Worm (Caenorhabditis elegans) whole organism, L3 larva: Measurements from ENCODE around the gene T20F7.3.

Experiments used
- ama-1 ChIP-seq: fragments of 150-350 bp; optimal IDR thresholded peaks from 2 replicates; lab custom pipeline; 2018
- daf-12 ChIP-seq: fragments of 150-350 bp; optimal IDR thresholded peaks from 2 replicates; lab custom pipeline; 2014; ENCODE audit warnings: missing biosample characterization, missing genetic modification reagents, missing genetic modification characterization
- mdl-1 ChIP-seq: fragments of 150-350 bp; optimal IDR thresholded peaks from 2 replicates; lab custom pipeline; 2014; ENCODE audit warnings: missing biosample characterization, missing genetic modification characterization
- nhr-12 ChIP-seq: fragments of 150-350 bp; optimal IDR thresholded peaks from 2 replicates; lab custom pipeline; 2014; ENCODE audit warnings: missing biosample characterization, missing genetic modification characterization
- nhr-237 ChIP-seq: fragments of 150-350 bp; optimal IDR thresholded peaks from 2 replicates; lab custom pipeline; 2014; ENCODE audit warnings: missing biosample characterization, missing genetic modification characterization
- sea-2 ChIP-seq: fragments of 150-350 bp; sonication (generic microtip); optimal IDR thresholded peaks from 4 replicates; lab custom pipeline; 2014; ENCODE audit warnings: missing biosample characterization, missing genetic modification reagents, missing genetic modification characterization
- skn-1 ChIP-seq: fragments of 150-350 bp; optimal IDR thresholded peaks from 2 replicates; lab custom pipeline; 2014; ENCODE audit warnings: missing biosample characterization, missing genetic modification characterization
- snpc-4 ChIP-seq: fragments of 150-350 bp; optimal IDR thresholded peaks from 2 replicates; lab custom pipeline; 2014; ENCODE audit warnings: missing biosample characterization, missing genetic modification characterization
- ztf-11 ChIP-seq: fragments of 150-350 bp; optimal IDR thresholded peaks from 2 replicates; lab custom pipeline; 2014; ENCODE audit warnings: missing biosample characterization, missing genetic modification characterization

DNA sequence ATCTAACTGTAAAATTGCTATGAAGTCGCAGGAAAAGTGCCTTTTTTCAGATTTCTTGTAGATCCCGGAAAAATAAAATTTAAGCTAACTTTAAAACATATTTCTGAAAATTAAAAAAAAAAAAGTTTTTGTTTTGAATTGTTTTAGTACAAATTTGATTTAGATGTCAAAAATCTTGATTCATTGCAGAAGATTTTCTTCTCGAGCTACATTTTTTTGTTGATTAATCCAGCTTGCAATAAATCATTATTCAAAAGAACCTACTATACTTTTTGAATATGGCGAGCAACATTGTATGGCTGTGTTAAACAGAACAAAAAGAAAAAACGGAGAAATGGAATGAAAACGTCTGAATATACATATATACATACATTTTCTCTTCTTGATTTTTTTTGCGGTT is 5.5 kb downstream of the T20F7.3 start:
- no peak for TF ChIP-seq ztf-11 (tag; lab: Kevin White, UChicago)
- no peak for TF ChIP-seq nhr-237
- TF ChIP-seq mdl-1 (tag; lab: Kevin White, UChicago): no peak
- TF ChIP-seq snpc-4 (tag; lab: Kevin White, UChicago): no peak
- no peak for TF ChIP-seq daf-12
- no peak for TF ChIP-seq nhr-12 (tag; lab: Kevin White, UChicago)
- no peak for TF ChIP-seq skn-1
- TF ChIP-seq sea-2: no peak
- TF ChIP-seq ama-1 (lab: Kevin White, UChicago): no peak
